Fruit fly (Drosophila melanogaster) whole organism, embryonic: Measurements from ENCODE around the gene CG14958.
A peak's percentile ranks its signal among the peaks of the same experiment; 100 is the strongest.

Source experiments
- CG11093 ChIP-seq: fragments of 200-800 bp; sonication (Bioruptor generic); IDR thresholded peaks from 3 replicates; pipeline ENCODE4 v1.3.6; 2022; ENCODE audit warnings: missing biosample characterization, missing genetic modification characterization
- CG11247 ChIP-seq: fragments of 200-800 bp; sonication (Bioruptor generic); IDR thresholded peaks from 2 replicates; pipeline ENCODE4 v1.3.6; 2022; ENCODE audit warnings: missing biosample characterization, missing genetic modification characterization
- CG14014 ChIP-seq: fragments of 200-800 bp; sonication (Bioruptor generic); IDR thresholded peaks from 2 replicates; pipeline ENCODE4 v1.3.6; 2022; ENCODE audit warnings: missing biosample characterization, missing genetic modification characterization
- CG16863 ChIP-seq: fragments of 200-800 bp; sonication (Bioruptor generic); optimal IDR thresholded peaks from 3 replicates; lab custom pipeline; 2016; ENCODE audit warnings: missing biosample characterization, missing genetic modification characterization
- CG2116 ChIP-seq: fragments of 200-800 bp; sonication (Bioruptor generic); optimal IDR thresholded peaks from 3 replicates; lab custom pipeline; 2018; ENCODE audit warnings: missing biosample characterization, mild to moderate bottlenecking, missing genetic modification characterization
- CG2199 ChIP-seq: fragments of 200-800 bp; sonication (Bioruptor generic); IDR thresholded peaks from 3 replicates; pipeline ENCODE4 v1.3.6; 2022; ENCODE audit warnings: missing biosample characterization, missing genetic modification characterization
- CG2678 ChIP-seq: fragments of 200-800 bp; sonication (Bioruptor generic); optimal IDR thresholded peaks from 3 replicates; lab custom pipeline; 2019; ENCODE audit warnings: missing biosample characterization, mild to moderate bottlenecking, missing genetic modification characterization, moderate library complexity
- CG31224 ChIP-seq: fragments of 200-800 bp; sonication (Bioruptor generic); IDR thresholded peaks from 2 replicates; pipeline ENCODE4 v1.3.6; 2022; ENCODE audit warnings: missing biosample characterization, missing genetic modification characterization
- CG32532 ChIP-seq: fragments of 200-800 bp; sonication (Bioruptor generic); IDR thresholded peaks from 2 replicates; pipeline ENCODE4 v1.3.6; 2022; ENCODE audit warnings: missing biosample characterization, missing genetic modification characterization
- CG32772 ChIP-seq: fragments of 200-800 bp; sonication (Bioruptor generic); IDR thresholded peaks from 2 replicates; pipeline ENCODE4 v1.3.6; 2022; ENCODE audit warnings: missing biosample characterization, missing genetic modification characterization
- CG34376 ChIP-seq: fragments of 200-800 bp; sonication (Bioruptor generic); optimal IDR thresholded peaks from 2 replicates; lab custom pipeline; 2018; ENCODE audit warnings: missing biosample characterization, mild to moderate bottlenecking, missing genetic modification characterization
- CG4282 ChIP-seq: fragments of 200-800 bp; sonication (Bioruptor generic); optimal IDR thresholded peaks from 2 replicates; lab custom pipeline; 2016; ENCODE audit warnings: missing biosample characterization, missing genetic modification characterization
- CG4328 ChIP-seq: fragments of 200-800 bp; sonication (Bioruptor generic); optimal IDR thresholded peaks from 3 replicates; lab custom pipeline; 2017; ENCODE audit warnings: missing biosample characterization, missing genetic modification reagents, missing genetic modification characterization
- CG43689 ChIP-seq: fragments of 200-800 bp; sonication (Bioruptor generic); IDR thresholded peaks from 2 replicates; pipeline ENCODE4 v1.3.6; 2022; ENCODE audit warnings: missing biosample characterization, missing genetic modification characterization
- CG4424 ChIP-seq: fragments of 200-800 bp; sonication (Bioruptor generic); optimal IDR thresholded peaks from 3 replicates; lab custom pipeline; 2016; ENCODE audit warnings: missing biosample characterization, missing genetic modification characterization
- CG4707 ChIP-seq: fragments of 200-800 bp; sonication (Bioruptor generic); optimal IDR thresholded peaks from 2 replicates; lab custom pipeline; 2018; ENCODE audit warnings: missing biosample characterization, mild to moderate bottlenecking, missing genetic modification characterization, moderate library complexity
- CG7963 ChIP-seq: fragments of 200-800 bp; sonication (Bioruptor generic); IDR thresholded peaks from 3 replicates; pipeline ENCODE4 v1.3.6; 2022; ENCODE audit warnings: missing biosample characterization, missing genetic modification characterization; ENCODE audit not compliant: partially characterized antibody
- CG8089 ChIP-seq: fragments of 200-800 bp; sonication (Bioruptor generic); optimal IDR thresholded peaks from 3 replicates; lab custom pipeline; 2016; ENCODE audit warnings: missing biosample characterization, missing genetic modification characterization
- CG9797 ChIP-seq: fragments of 200-800 bp; sonication (Bioruptor generic); optimal IDR thresholded peaks from 3 replicates; lab custom pipeline; 2018; ENCODE audit warnings: missing biosample characterization, mild to moderate bottlenecking, missing genetic modification characterization
- Dad ChIP-seq: fragments of 200-800 bp; sonication (Bioruptor generic); optimal IDR thresholded peaks from 3 replicates; lab custom pipeline; 2016; ENCODE audit warnings: missing biosample characterization, missing genetic modification characterization
- Drgx ChIP-seq: fragments of 200-800 bp; sonication (Bioruptor generic); IDR thresholded peaks from 2 replicates; pipeline ENCODE4 v1.3.6; 2022; ENCODE audit warnings: missing biosample characterization, missing genetic modification characterization
- HmgD ChIP-seq: fragments of 200-800 bp; sonication (Bioruptor generic); optimal IDR thresholded peaks from 3 replicates; lab custom pipeline; 2016; ENCODE audit warnings: missing biosample characterization, missing genetic modification characterization
- Meics ChIP-seq: fragments of 200-800 bp; sonication (Bioruptor generic); optimal IDR thresholded peaks from 2 replicates; lab custom pipeline; 2017; ENCODE audit warnings: missing biosample characterization, mild to moderate bottlenecking, missing genetic modification characterization
- Mrtf ChIP-seq: fragments of 200-800 bp; sonication (Bioruptor generic); IDR thresholded peaks from 3 replicates; pipeline ENCODE4 v1.3.6; 2022; ENCODE audit warnings: missing biosample characterization, missing genetic modification characterization
- Neu2 ChIP-seq: fragments of 200-800 bp; sonication (Bioruptor generic); optimal IDR thresholded peaks from 3 replicates; lab custom pipeline; 2016; ENCODE audit warnings: missing biosample characterization, missing genetic modification characterization, borderline replicate concordance
- Sry-β ChIP-seq: fragments of 200-800 bp; sonication (Bioruptor generic); optimal IDR thresholded peaks from 2 replicates; lab custom pipeline; 2018; ENCODE audit warnings: missing biosample characterization, mild to moderate bottlenecking, missing genetic modification characterization, moderate library complexity
- chinmo ChIP-seq: fragments of 200-800 bp; sonication (Bioruptor generic); IDR thresholded peaks from 4 replicates; pipeline ENCODE4 v1.3.6; 2022; ENCODE audit warnings: missing biosample characterization, missing genetic modification characterization; ENCODE audit not compliant: partially characterized antibody
- chn ChIP-seq: fragments of 200-800 bp; sonication (Bioruptor generic); optimal IDR thresholded peaks from 2 replicates; lab custom pipeline; 2016; ENCODE audit warnings: missing biosample characterization, missing genetic modification characterization
- corto ChIP-seq: fragments of 200-800 bp; sonication (Bioruptor generic); optimal IDR thresholded peaks from 2 replicates; lab custom pipeline; 2016; ENCODE audit warnings: missing biosample characterization, mild to moderate bottlenecking, missing genetic modification characterization, moderate library complexity
- crp ChIP-seq, 2 experiments: fragments of 200-800 bp; sonication (Bioruptor generic); optimal IDR thresholded peaks; 2 replicates in 1 of 2; 3 replicates in 1 of 2; lab custom pipeline; 2017; ENCODE audit warnings: missing biosample characterization in 2 of 2, missing genetic modification characterization in 2 of 2, mild to moderate bottlenecking in 1 of 2, moderate library complexity in 1 of 2
- dimm ChIP-seq: fragments of 200-800 bp; sonication (Bioruptor generic); IDR thresholded peaks from 2 replicates; pipeline ENCODE4 v1.3.6; 2022; ENCODE audit warnings: missing biosample characterization, missing genetic modification characterization
- dm ChIP-seq: fragments of 200-800 bp; sonication (Bioruptor generic); optimal IDR thresholded peaks from 3 replicates; lab custom pipeline; 2016; ENCODE audit warnings: missing biosample characterization, missing genetic modification characterization
- eve ChIP-seq, 2 experiments: fragments of >200 bp; optimal IDR thresholded peaks; 2 replicates each; lab custom pipeline; 2017; ENCODE audit warnings: missing biosample characterization in 2 of 2, missing genetic modification characterization in 2 of 2
- fd64A ChIP-seq: fragments of 200-800 bp; sonication (Bioruptor generic); optimal IDR thresholded peaks from 3 replicates; lab custom pipeline; 2018; ENCODE audit warnings: missing biosample characterization, mild to moderate bottlenecking, missing genetic modification characterization
- gcm ChIP-seq: fragments of 200-800 bp; sonication (Bioruptor generic); optimal IDR thresholded peaks from 2 replicates; lab custom pipeline; 2019; ENCODE audit warnings: missing biosample characterization, mild to moderate bottlenecking, missing genetic modification characterization, moderate library complexity
- insv ChIP-seq, 2 experiments: fragments of 200-800 bp; sonication (Bioruptor generic); optimal IDR thresholded peaks; 3 replicates each; lab custom pipeline; 2016 to 2018; ENCODE audit warnings: missing biosample characterization in 2 of 2, missing genetic modification characterization in 2 of 2
- lilli ChIP-seq: fragments of 200-800 bp; sonication (Bioruptor generic); optimal IDR thresholded peaks from 3 replicates; lab custom pipeline; 2016; ENCODE audit warnings: missing biosample characterization, missing genetic modification characterization
- oc ChIP-seq: fragments of 200-800 bp; sonication (Bioruptor generic); optimal IDR thresholded peaks from 2 replicates; lab custom pipeline; 2018; ENCODE audit warnings: missing biosample characterization, mild to moderate bottlenecking, missing genetic modification characterization, moderate library complexity
- pnt ChIP-seq: fragments of 200-800 bp; sonication (Bioruptor generic); optimal IDR thresholded peaks from 3 replicates; lab custom pipeline; 2016; ENCODE audit warnings: missing biosample characterization, missing genetic modification characterization
- pum ChIP-seq: fragments of 200-800 bp; sonication (Bioruptor generic); optimal IDR thresholded peaks from 2 replicates; lab custom pipeline; 2016; ENCODE audit warnings: missing biosample characterization, missing genetic modification characterization
- rib ChIP-seq: fragments of 200-800 bp; sonication (Bioruptor generic); IDR thresholded peaks from 2 replicates; pipeline ENCODE4 v1.3.6; 2022; ENCODE audit warnings: missing biosample characterization, missing genetic modification characterization
- scrt ChIP-seq: fragments of 200-800 bp; sonication (Bioruptor generic); optimal IDR thresholded peaks from 2 replicates; lab custom pipeline; 2018; ENCODE audit warnings: missing biosample characterization, mild to moderate bottlenecking, missing genetic modification characterization, moderate library complexity
- shn ChIP-seq: fragments of 200-800 bp; sonication (Bioruptor generic); optimal IDR thresholded peaks from 3 replicates; lab custom pipeline; 2016; ENCODE audit warnings: missing biosample characterization, missing genetic modification characterization
- sob ChIP-seq: fragments of 200-800 bp; sonication (Bioruptor generic); IDR thresholded peaks from 2 replicates; pipeline ENCODE4 v1.3.6; 2022; ENCODE audit warnings: missing biosample characterization, missing genetic modification characterization
- tna ChIP-seq: fragments of 200-800 bp; sonication (Bioruptor generic); IDR thresholded peaks from 2 replicates; pipeline ENCODE4 v1.3.6; 2022; ENCODE audit warnings: missing biosample characterization, missing genetic modification characterization; ENCODE audit not compliant: partially characterized antibody
- ttk ChIP-seq: fragments of 200-800 bp; sonication (Bioruptor generic); IDR thresholded peaks from 2 replicates; pipeline ENCODE4 v2.1.2; 2022; ENCODE audit warnings: missing biosample characterization, missing genetic modification characterization
- unpg ChIP-seq: fragments of 200-800 bp; sonication (Bioruptor generic); optimal IDR thresholded peaks from 3 replicates; lab custom pipeline; 2018; ENCODE audit warnings: missing biosample characterization, mild to moderate bottlenecking, missing genetic modification characterization, moderate library complexity
- vfl ChIP-seq: fragments of 200-800 bp; sonication (Bioruptor generic); optimal IDR thresholded peaks from 2 replicates; lab custom pipeline; 2016; ENCODE audit warnings: missing biosample characterization, missing genetic modification characterization
- wdn ChIP-seq: fragments of 200-800 bp; sonication (Bioruptor generic); IDR thresholded peaks from 2 replicates; pipeline ENCODE4 v1.3.6; 2022; ENCODE audit warnings: missing biosample characterization, missing genetic modification characterization

CG14958 gene

DNA sequence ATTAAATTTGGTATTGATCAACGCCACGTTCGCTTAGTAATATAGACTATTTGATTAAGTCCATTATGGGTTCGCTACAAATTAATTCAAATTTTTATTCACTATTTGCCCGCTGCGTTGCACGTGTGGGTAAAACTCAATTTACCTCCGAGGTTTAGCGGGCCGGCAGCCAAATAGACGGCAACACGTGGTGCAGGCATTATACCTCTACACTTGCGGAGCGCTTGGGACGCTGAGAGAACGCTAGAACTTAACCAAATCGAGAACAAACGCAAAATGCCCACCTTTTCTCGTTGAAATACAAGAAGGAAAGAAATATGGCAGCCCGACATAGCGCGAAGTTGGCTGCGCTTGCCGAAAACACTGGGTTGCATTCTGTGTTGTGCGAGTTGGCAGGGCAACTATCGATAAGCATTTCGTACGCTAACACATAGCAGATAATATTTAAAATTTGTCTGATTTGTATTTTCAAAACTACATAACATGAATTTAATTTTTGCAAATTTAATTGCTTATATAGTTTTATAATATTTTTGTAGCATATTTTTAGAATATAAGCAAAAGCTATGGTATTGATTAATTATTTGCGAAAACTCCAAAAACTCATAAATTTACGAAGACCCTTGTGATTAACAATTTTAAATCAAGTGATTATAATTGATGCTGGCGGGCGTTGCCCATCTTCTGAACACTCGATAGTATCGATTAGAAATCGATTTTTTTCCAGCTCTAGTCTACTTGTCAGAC is 33.0 kb downstream of the CG14958 start, which contains the start of the genes RpL28 and eIF1 (continued):
- peak; percentile 22 for TF ChIP-seq Neu2 (GFP tag; lab: Kevin White, UChicago)
- peak; percentile 49 for TF ChIP-seq pnt (GFP tag; lab: Kevin White, UChicago)
- TF ChIP-seq oc (tag; lab: Kevin White, UChicago), result no peak
- TF ChIP-seq CG4328 (GFP tag; lab: Kevin White, UChicago), result peak; percentile 92
- no peak; the same call in 1 of the 2 replicates for TF ChIP-seq tna (GFP tag; lab: Robert Waterston, UW)
- TF ChIP-seq CG43689 (GFP tag; lab: Robert Waterston, UW), result peak; percentile 83
- peak; percentile 75 for TF ChIP-seq gcm (GFP tag; lab: Kevin White, UChicago)
- TF ChIP-seq HmgD, result peak; percentile 87
- 0 out of 2 replicates have a peak, but pooled peaks have one; percentile 17 for TF ChIP-seq dimm
- TF ChIP-seq pum (GFP tag; lab: Kevin White, UChicago), result peak; percentile 85
- peak; percentile 93 for TF ChIP-seq CG8089 (GFP tag; lab: Kevin White, UChicago)
- TF ChIP-seq CG11093 (GFP tag; lab: Robert Waterston, UW), result peak; percentile 58; the same call in 1 of the 3 replicates
- TF ChIP-seq CG2116 (GFP tag; lab: Kevin White, UChicago), result peak; percentile 100
- TF ChIP-seq CG16863 (GFP tag; lab: Kevin White, UChicago), result peak; percentile 83
- TF ChIP-seq corto, result peak; percentile 40
- TF ChIP-seq CG32532, result peak; percentile 81
- peak; percentile 73 for TF ChIP-seq CG14014
- TF ChIP-seq CG32772, result peak; percentile 82
- 0 out of 2 replicates have a peak, but pooled peaks have one; percentile 28 for TF ChIP-seq rib (GFP tag; lab: Robert Waterston, UW)
- TF ChIP-seq chn (GFP tag; lab: Kevin White, UChicago), result peak; percentile 90
- TF ChIP-seq eve (GFP tag; optimal IDR thresholded peaks at IDR 0.05; lab: Kevin White, UChicago), result no peak
- peak; percentile 57 for TF ChIP-seq wdn (GFP tag; lab: Robert Waterston, UW)
- peak; percentile 83 for TF ChIP-seq CG2678
- peak; percentile 71 for TF ChIP-seq CG9797 (GFP tag; lab: Kevin White, UChicago)
- TF ChIP-seq ttk (GFP tag; lab: Robert Waterston, UW), result peak; percentile 77
- peak in 1 of 2 experiments; percentile 77 for TF ChIP-seq insv (GFP tag; optimal IDR thresholded peaks at IDR 0.05; lab: Kevin White, UChicago)
- TF ChIP-seq CG4424, result peak; percentile 93
- peak; percentile 85; the same call in 2 of the 3 replicates for TF ChIP-seq CG2199 (GFP tag; lab: Robert Waterston, UW)
- TF ChIP-seq CG11247 (GFP tag; lab: Robert Waterston, UW), result peak; percentile 87
- TF ChIP-seq Dad (GFP tag; lab: Kevin White, UChicago), result peak; percentile 88
- TF ChIP-seq Drgx (GFP tag; lab: Robert Waterston, UW), result no peak
- peak; percentile 89 for TF ChIP-seq fd64A (GFP tag; lab: Kevin White, UChicago)
- TF ChIP-seq dm, result peak; percentile 96
- TF ChIP-seq Sry-β (GFP tag; lab: Kevin White, UChicago), result peak; percentile 66
- TF ChIP-seq CG4707 (GFP tag; lab: Kevin White, UChicago), result peak; percentile 90
- peak in 1 of 2 experiments; percentile 64 for TF ChIP-seq crp (GFP tag; optimal IDR thresholded peaks at IDR 0.05; lab: Kevin White, UChicago)
- peak; percentile 91 for TF ChIP-seq lilli (GFP tag; lab: Kevin White, UChicago)
- TF ChIP-seq Mrtf (GFP tag; lab: Robert Waterston, UW), result peak; percentile 80; the same call in 2 of the 3 replicates
- TF ChIP-seq scrt (GFP tag; lab: Kevin White, UChicago), result peak; percentile 86
- peak; percentile 76 for TF ChIP-seq CG31224
- TF ChIP-seq vfl (GFP tag; lab: Kevin White, UChicago), result peak; percentile 88
- TF ChIP-seq CG34376, result peak; percentile 97
- TF ChIP-seq chinmo (GFP tag; lab: Robert Waterston, UW), result 0 out of 4 replicates have a peak, but pooled peaks have one; percentile 53
- TF ChIP-seq CG7963, result peak; percentile 45; the same call in 1 of the 3 replicates
- TF ChIP-seq CG4282 (GFP tag; lab: Kevin White, UChicago), result peak; percentile 64
- TF ChIP-seq sob, result peak; percentile 91
- TF ChIP-seq shn (GFP tag; lab: Kevin White, UChicago), result peak; percentile 92
- TF ChIP-seq Meics, result peak; percentile 96
- peak; percentile 78 for TF ChIP-seq unpg (GFP tag; lab: Kevin White, UChicago)
